Worm (Caenorhabditis elegans): ENCODE results near the gene H04J21.1.

ce11 chrIII:2418159-2418658 lies 46.4 kb upstream of the H04J21.1 start, which contains the start of the genes W04B5.5 and W04B5.3:
- TF ChIP-seq ztf-23 (GFP tag; IDR thresholded peaks at IDR 0.05), result no peak
- no peak for TF ChIP-seq cog-1 (tag; optimal IDR thresholded peaks at IDR 0.05)
- no peak for TF ChIP-seq ztf-29 (GFP tag; IDR thresholded peaks at IDR 0.05)
- TF ChIP-seq flt-1 (GFP tag; IDR thresholded peaks at IDR 0.05), result no peak
